ENCODE assay signal across 5 worm cellular contexts in genomic region chrII:11503761-11504160, ce11.
TF ChIP-seq lines count a peak whose summit lies in the region.

No protein-coding gene starts in this region.

TF ChIP-seq in whole organism, early embryonic, 17 proteins besides CTCF, POLR2A, EP300 and RAD21:
- TF ChIP-seq ceh-13 (GFP tag; optimal IDR thresholded peaks at IDR 0.05; lab: Kevin White, UChicago) (no peak), scrt-1 (GFP tag; IDR thresholded peaks at IDR 0.05; lab: Robert Waterston, UW) (0 out of 2 replicates have a peak, but pooled peaks have one; percentile 37), hmg-4 (GFP tag; optimal IDR thresholded peaks at IDR 0.05; lab: Kevin White, UChicago) (no peak), ama-1 (optimal IDR thresholded peaks at IDR 0.05; lab: Kevin White, UChicago) (no peak), ceh-36 (tag; optimal IDR thresholded peaks at IDR 0.05; lab: Kevin White, UChicago) (peak; percentile 86)

TF ChIP-seq in whole organism, late embryonic, 69 proteins besides CTCF, POLR2A, EP300 and RAD21:
- TF ChIP-seq ceh-6 (GFP tag; optimal IDR thresholded peaks at IDR 0.05; lab: Kevin White, UChicago) (no peak), dve-1 (tag; optimal IDR thresholded peaks at IDR 0.05; lab: Kevin White, UChicago) (peak; percentile 2)
TF ChIP-seq in whole organism, late embryonic: peak in this region for 1.

TF ChIP-seq in whole organism, midembryonic, 9 proteins besides CTCF, POLR2A, EP300 and RAD21:
- TF ChIP-seq med-1 (GFP tag; optimal IDR thresholded peaks at IDR 0.05; lab: Kevin White, UChicago; ENCODE audit: insufficient read depth): no peak
- peak; percentile 67; the same call in 1 of the 2 replicates for TF ChIP-seq ztf-29 (GFP tag; IDR thresholded peaks at IDR 0.05; lab: Robert Waterston, UW)

TF ChIP-seq in whole organism, mixed stage, embryonic, 35 proteins besides CTCF, POLR2A, EP300 and RAD21:
- TF ChIP-seq nhr-12 (tag; optimal IDR thresholded peaks at IDR 0.05; lab: Kevin White, UChicago) (no peak), mls-2 (tag; optimal IDR thresholded peaks at IDR 0.05; lab: Kevin White, UChicago) (no peak), ham-2 (GFP tag; optimal IDR thresholded peaks at IDR 0.05; lab: Kevin White, UChicago) (peak; percentile 23), sptf-1 (tag; optimal IDR thresholded peaks at IDR 0.05; lab: Kevin White, UChicago) (peak; percentile 23)

TF ChIP-seq in whole organism, young adult, 124 proteins besides CTCF, POLR2A, EP300 and RAD21:
- TF ChIP-seq ceh-91 (GFP tag; IDR thresholded peaks at IDR 0.05; lab: Robert Waterston, UW) (no peak), athp-1 (tag; optimal IDR thresholded peaks at IDR 0.05; lab: Kevin White, UChicago) (no peak), let-526 (GFP tag; IDR thresholded peaks at IDR 0.05; lab: Robert Waterston, UW) (0 out of 2 replicates have a peak, but pooled peaks have one; percentile 21)
